Worm (Caenorhabditis elegans) whole organism, young adult: ENCODE results near the gene C09B9.2.
A peak's percentile ranks its signal among the peaks of the same experiment; 100 is the strongest.

ENCODE experiments used
- B0019.2 ChIP-seq: fragments of 200-800 bp; sonication (Bioruptor generic); conservative IDR thresholded peaks from 2 replicates; pipeline ENCODE4 v1.3.6; 2022; ENCODE audit warnings: missing genetic modification reagents, missing genetic modification characterization, missing compliant biosample characterization
- B0261.1 ChIP-seq: sonication (generic microtip); optimal IDR thresholded peaks from 2 replicates; lab custom pipeline; 2016; ENCODE audit warnings: mild to moderate bottlenecking, missing genetic modification characterization, moderate library complexity, missing compliant biosample characterization
- D2030.7 ChIP-seq: fragments of 200-800 bp; sonication (Bioruptor generic); IDR thresholded peaks from 2 replicates; pipeline ENCODE4 v1.3.6; 2022; ENCODE audit warnings: missing genetic modification reagents, missing genetic modification characterization, missing compliant biosample characterization
- F10E7.11 ChIP-seq: sonication (generic microtip); optimal IDR thresholded peaks from 2 replicates; lab custom pipeline; 2017; ENCODE audit warnings: mild to moderate bottlenecking, missing genetic modification characterization, moderate library complexity, missing compliant biosample characterization
- F23B12.7 ChIP-seq: sonication (generic microtip); optimal IDR thresholded peaks from 2 replicates; lab custom pipeline; 2017; ENCODE audit warnings: missing genetic modification characterization, mild to moderate bottlenecking, missing compliant biosample characterization, antibody characterized with exemption, moderate library complexity; ENCODE audit not compliant: insufficient read depth
- K11D2.4 ChIP-seq: fragments of 200-800 bp; sonication (Bioruptor generic); IDR thresholded peaks from 2 replicates; pipeline ENCODE4 v1.3.6; 2022; ENCODE audit warnings: missing genetic modification reagents, missing genetic modification characterization, missing compliant biosample characterization
- K12H6.12 ChIP-seq: fragments of 200-800 bp; sonication (Bioruptor generic); optimal IDR thresholded peaks from 2 replicates; lab custom pipeline; 2018; ENCODE audit warnings: mild to moderate bottlenecking, missing genetic modification characterization, missing compliant biosample characterization
- T07F8.4 ChIP-seq: sonication (generic microtip); optimal IDR thresholded peaks from 2 replicates; lab custom pipeline; 2016; ENCODE audit warnings: mild to moderate bottlenecking, missing genetic modification characterization, moderate library complexity, missing compliant biosample characterization
- Y56A3A.18 ChIP-seq: fragments of 200-800 bp; sonication (Bioruptor generic); IDR thresholded peaks from 2 replicates; pipeline ENCODE4 v1.3.6; 2022; ENCODE audit warnings: missing genetic modification reagents, missing genetic modification characterization, missing compliant biosample characterization
- ZK185.1 ChIP-seq: sonication (generic microtip); optimal IDR thresholded peaks from 2 replicates; lab custom pipeline; 2016; ENCODE audit warnings: mild to moderate bottlenecking, missing genetic modification characterization, missing compliant biosample characterization; ENCODE audit not compliant: poor library complexity, severe bottlenecking
- aptf-2 ChIP-seq: fragments of 200-800 bp; sonication (Bioruptor generic); conservative IDR thresholded peaks from 2 replicates; pipeline ENCODE4 v1.3.6; 2022; ENCODE audit warnings: missing genetic modification reagents, missing genetic modification characterization, missing compliant biosample characterization
- aptf-3 ChIP-seq: fragments of 200-800 bp; sonication (Bioruptor generic); IDR thresholded peaks from 2 replicates; pipeline ENCODE4 v1.3.6; 2022; ENCODE audit warnings: missing genetic modification characterization, missing compliant biosample characterization
- athp-1 ChIP-seq: sonication (generic microtip); optimal IDR thresholded peaks from 2 replicates; lab custom pipeline; 2017; ENCODE audit warnings: mild to moderate bottlenecking, missing genetic modification characterization, missing compliant biosample characterization
- attf-5 ChIP-seq: fragments of 200-800 bp; sonication (Bioruptor generic); optimal IDR thresholded peaks from 2 replicates; lab custom pipeline; 2018; ENCODE audit warnings: mild to moderate bottlenecking, missing genetic modification characterization, missing compliant biosample characterization
- attf-6 ChIP-seq: fragments of 200-800 bp; sonication (Bioruptor generic); IDR thresholded peaks from 2 replicates; pipeline ENCODE4 v1.3.6; 2022; ENCODE audit warnings: missing genetic modification reagents, missing genetic modification characterization, missing compliant biosample characterization
- bed-2 ChIP-seq: fragments of 200-800 bp; sonication (Bioruptor generic); IDR thresholded peaks from 2 replicates; pipeline ENCODE4 v1.3.6; 2022; ENCODE audit warnings: missing genetic modification reagents, missing genetic modification characterization, missing compliant biosample characterization
- cebp-1 ChIP-seq, 2 experiments: fragments of 200-800 bp in 1 of 2; sonication (Bioruptor generic) in 1 of 2; sonication (generic microtip) in 1 of 2; IDR thresholded peaks in 1 of 2; optimal IDR thresholded peaks in 1 of 2; 2 replicates each; pipeline versions ENCODE4 v1.3.6 to Lab custom; 2017 to 2022; ENCODE audit warnings: missing compliant biosample characterization in 2 of 2, missing genetic modification characterization in 2 of 2, mild to moderate bottlenecking in 1 of 2, missing genetic modification reagents in 1 of 2, moderate library complexity in 1 of 2
- ceh-100 ChIP-seq: fragments of 200-800 bp; sonication (Bioruptor generic); IDR thresholded peaks from 2 replicates; pipeline ENCODE4 v1.3.6; 2022; ENCODE audit warnings: missing genetic modification reagents, missing genetic modification characterization, missing compliant biosample characterization
- ceh-27 ChIP-seq: fragments of 200-800 bp; sonication (Bioruptor generic); optimal IDR thresholded peaks from 2 replicates; lab custom pipeline; 2018; ENCODE audit warnings: mild to moderate bottlenecking, missing genetic modification characterization, moderate library complexity, missing compliant biosample characterization
- die-1 ChIP-seq: sonication (generic microtip); optimal IDR thresholded peaks from 2 replicates; lab custom pipeline; 2016; ENCODE audit warnings: missing genotype, mild to moderate bottlenecking, missing genetic modification characterization, missing compliant biosample characterization
- dpff-1 ChIP-seq: sonication (generic microtip); optimal IDR thresholded peaks from 2 replicates; lab custom pipeline; 2017; ENCODE audit warnings: mild to moderate bottlenecking, missing genetic modification characterization, missing compliant biosample characterization
- dpl-1 ChIP-seq: fragments of 150-350 bp; optimal IDR thresholded peaks from 2 replicates; lab custom pipeline; 2014; ENCODE audit warnings: missing biosample characterization, missing genetic modification reagents, missing genetic modification characterization
- ekl-4 ChIP-seq: fragments of 200-800 bp; sonication (Bioruptor generic); IDR thresholded peaks from 2 replicates; pipeline ENCODE4 v1.3.6; 2022; ENCODE audit warnings: missing genetic modification reagents, missing genetic modification characterization, missing compliant biosample characterization
- hlh-12 ChIP-seq: sonication (generic microtip); optimal IDR thresholded peaks from 2 replicates; lab custom pipeline; 2016; ENCODE audit warnings: missing genetic modification characterization, missing compliant biosample characterization
- hrde-1 ChIP-seq: sonication (generic microtip); optimal IDR thresholded peaks from 2 replicates; lab custom pipeline; 2016; ENCODE audit warnings: missing genetic modification characterization, mild to moderate bottlenecking, missing compliant biosample characterization, moderate library complexity, missing genotype, missing genetic modification reagents, borderline replicate concordance
- hsf-1 ChIP-seq: fragments of 200-800 bp; sonication (Bioruptor generic); IDR thresholded peaks from 2 replicates; pipeline ENCODE4 v1.3.6; 2022; ENCODE audit warnings: missing genetic modification reagents, missing genetic modification characterization, missing compliant biosample characterization
- lag-1 ChIP-seq: fragments of 200-800 bp; sonication (Bioruptor generic); IDR thresholded peaks from 2 replicates; pipeline ENCODE4 v1.3.6; 2022; ENCODE audit warnings: missing genetic modification reagents, missing genetic modification characterization, missing compliant biosample characterization
- let-526 ChIP-seq: fragments of 200-800 bp; sonication (Bioruptor generic); IDR thresholded peaks from 2 replicates; pipeline ENCODE4 v1.3.6; 2022; ENCODE audit warnings: missing genetic modification reagents, missing genetic modification characterization, missing compliant biosample characterization
- lsy-27 ChIP-seq: sonication (generic microtip); optimal IDR thresholded peaks from 2 replicates; lab custom pipeline; 2017; ENCODE audit warnings: missing genetic modification characterization, mild to moderate bottlenecking, missing compliant biosample characterization, antibody characterized with exemption, missing genotype, borderline replicate concordance; ENCODE audit not compliant: insufficient read depth
- madf-6 ChIP-seq: fragments of 200-800 bp; sonication (Bioruptor generic); IDR thresholded peaks from 2 replicates; pipeline ENCODE4 v1.3.6; 2022; ENCODE audit warnings: missing genetic modification reagents, missing genetic modification characterization, missing compliant biosample characterization
- mxl-1 ChIP-seq: sonication (generic microtip); optimal IDR thresholded peaks from 2 replicates; lab custom pipeline; 2016; ENCODE audit warnings: missing genetic modification characterization, missing compliant biosample characterization
- nfya-2 ChIP-seq: fragments of 200-800 bp; sonication (Bioruptor generic); IDR thresholded peaks from 2 replicates; pipeline ENCODE4 v1.3.6; 2022; ENCODE audit warnings: missing genetic modification reagents, missing genetic modification characterization, missing compliant biosample characterization
- rec-8 ChIP-seq, 2 experiments: sonication (generic microtip); optimal IDR thresholded peaks; 2 replicates each; lab custom pipeline; 2016; ENCODE audit warnings: mild to moderate bottlenecking in 2 of 2, missing genetic modification characterization in 2 of 2, missing genetic modification reagents in 2 of 2, missing genotype in 2 of 2, missing biosample characterization in 1 of 2, missing compliant biosample characterization in 1 of 2, moderate library complexity in 1 of 2
- repo-1 ChIP-seq: sonication (generic microtip); optimal IDR thresholded peaks from 2 replicates; lab custom pipeline; 2017; ENCODE audit warnings: mild to moderate bottlenecking, missing genetic modification characterization, missing compliant biosample characterization
- sdz-38 ChIP-seq: sonication (generic microtip); optimal IDR thresholded peaks from 2 replicates; lab custom pipeline; 2016; ENCODE audit warnings: missing genotype, missing genetic modification characterization, missing compliant biosample characterization
- snpc-1.3 ChIP-seq: sonication (generic microtip); optimal IDR thresholded peaks from 2 replicates; lab custom pipeline; 2017; ENCODE audit warnings: missing genetic modification characterization, mild to moderate bottlenecking, missing compliant biosample characterization, antibody characterized with exemption, moderate library complexity, missing genotype, missing genetic modification reagents; ENCODE audit not compliant: insufficient read depth
- snpc-3.4 ChIP-seq: sonication (generic microtip); optimal IDR thresholded peaks from 2 replicates; lab custom pipeline; 2017; ENCODE audit warnings: missing genetic modification characterization, mild to moderate bottlenecking, missing compliant biosample characterization, antibody characterized with exemption, moderate library complexity, missing genotype, missing genetic modification reagents
- snpc-4 ChIP-seq, 5 experiments: fragments of 150-350 bp in 1 of 5; sonication (generic microtip) in 4 of 5; optimal IDR thresholded peaks; 2 replicates each; lab custom pipeline; 2014 to 2018; ENCODE audit warnings: missing genetic modification characterization in 5 of 5, missing biosample characterization in 3 of 5, antibody characterized with exemption in 2 of 5, mild to moderate bottlenecking in 2 of 5, missing compliant biosample characterization in 2 of 5, missing genotype in 2 of 5, moderate library complexity in 2 of 5, missing genetic modification reagents in 1 of 5
- somi-1 ChIP-seq: fragments of 200-800 bp; sonication (Bioruptor generic); optimal IDR thresholded peaks from 2 replicates; lab custom pipeline; 2018; ENCODE audit warnings: mild to moderate bottlenecking, missing genetic modification characterization, missing compliant biosample characterization
- sptf-2 ChIP-seq: fragments of 200-800 bp; sonication (Bioruptor generic); optimal IDR thresholded peaks from 2 replicates; lab custom pipeline; 2018; ENCODE audit warnings: mild to moderate bottlenecking, missing genetic modification characterization, missing compliant biosample characterization
- tbp1 ChIP-seq: fragments of 200-800 bp; sonication (Bioruptor generic); optimal IDR thresholded peaks from 2 replicates; lab custom pipeline; 2018; ENCODE audit warnings: mild to moderate bottlenecking, missing genetic modification characterization, missing compliant biosample characterization
- tbx-9 ChIP-seq: sonication (generic microtip); optimal IDR thresholded peaks from 2 replicates; lab custom pipeline; 2016; ENCODE audit warnings: borderline replicate concordance, missing genetic modification characterization, inconsistent platforms, missing compliant biosample characterization
- ztf-18 ChIP-seq: sonication (generic microtip); optimal IDR thresholded peaks from 2 replicates; lab custom pipeline; 2016; ENCODE audit warnings: missing genotype, mild to moderate bottlenecking, missing genetic modification characterization, missing compliant biosample characterization
- ztf-25 ChIP-seq: fragments of 200-800 bp; sonication (Bioruptor generic); IDR thresholded peaks from 2 replicates; pipeline ENCODE4 v1.3.6; 2022; ENCODE audit warnings: missing genetic modification reagents, missing genetic modification characterization, missing compliant biosample characterization

Gene C09B9.2

DNA sequence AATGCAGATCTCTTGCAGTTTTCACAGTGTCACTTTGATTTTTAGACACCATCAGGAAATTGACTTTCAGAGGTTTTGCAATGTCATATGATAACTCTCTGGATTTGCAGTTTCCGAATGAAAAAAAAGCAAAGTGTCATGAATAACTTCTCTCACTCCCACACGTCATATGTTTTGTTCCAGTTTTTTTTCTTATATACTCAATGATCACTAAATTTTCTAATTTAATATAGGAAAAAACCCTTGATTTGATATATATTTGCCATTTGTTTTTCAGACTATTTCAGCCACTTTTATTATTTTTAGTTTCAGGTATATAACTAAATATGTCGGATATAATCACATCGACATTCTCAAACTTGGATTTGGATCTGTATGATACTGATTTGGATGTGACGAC, 8.4 kb downstream of the C09B9.2 start, which contains the start of gene C09B9.1:
C09B9.1 (plus strand) TSS at position 301 of the 400 bp plus-strand sequence.
- TF ChIP-seq hlh-12 (tag; lab: Kevin White, UChicago) (no peak), somi-1 (no peak), madf-6 (no peak), K12H6.12 (tag; lab: Kevin White, UChicago) (no peak), ceh-27 (no peak), B0019.2 (no peak), die-1 (tag; lab: Kevin White, UChicago) (no peak), F10E7.11 (no peak), K11D2.4 (no peak), hsf-1 (no peak), let-526 (GFP tag; lab: Robert Waterston, UW) (no peak), nfya-2 (GFP tag; lab: Robert Waterston, UW) (no peak), Y56A3A.18 (no peak), dpff-1 (no peak)

DNA sequence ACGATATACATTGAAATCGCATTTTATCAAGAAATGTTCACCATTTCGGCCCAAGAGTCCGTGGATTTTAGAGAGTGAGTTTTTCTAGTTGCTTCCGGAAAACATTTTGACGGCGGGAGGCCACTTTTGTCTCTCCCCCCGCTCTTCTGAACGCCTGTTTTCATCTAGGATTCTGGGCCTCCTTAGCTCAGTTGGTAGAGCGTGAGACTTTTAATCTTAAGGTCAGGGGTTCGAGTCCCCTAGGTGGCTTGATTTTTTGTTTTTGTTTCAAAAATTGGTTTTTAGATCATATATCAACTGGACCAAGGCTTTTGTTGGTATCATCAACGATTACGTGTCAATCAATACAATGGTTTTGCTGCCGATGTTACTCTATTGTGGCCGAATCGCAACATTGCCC, 9.7 kb downstream of the C09B9.2 start:
- TF ChIP-seq cebp-1 (GFP tag; IDR thresholded peaks at IDR 0.05; lab: Robert Waterston, UW), result no peak
- no peak for TF ChIP-seq cebp-1 (tag; optimal IDR thresholded peaks at IDR 0.05; lab: Kevin White, UChicago)
- TF ChIP-seq sdz-38 (tag; lab: Kevin White, UChicago), result no peak
- TF ChIP-seq ztf-18, result peak; percentile 71
- peak; percentile 51; the same call in 1 of the 2 replicates for TF ChIP-seq ekl-4 (GFP tag; lab: Robert Waterston, UW)
- TF ChIP-seq lag-1 (GFP tag; lab: Robert Waterston, UW), result no peak
- TF ChIP-seq T07F8.4 (tag; lab: Kevin White, UChicago), result peak; percentile 49
- peak; percentile 47 for TF ChIP-seq ZK185.1 (tag; lab: Kevin White, UChicago)
- TF ChIP-seq B0261.1 (tag; lab: Kevin White, UChicago), result peak; percentile 91
- TF ChIP-seq K12H6.12 (tag; lab: Kevin White, UChicago), result peak; percentile 28
- TF ChIP-seq mxl-1 (tag; lab: Kevin White, UChicago), result peak; percentile 80
- TF ChIP-seq aptf-2 (GFP tag; lab: Robert Waterston, UW), result no peak
- no peak for TF ChIP-seq lsy-27 (tag; lab: Kevin White, UChicago)
- TF ChIP-seq snpc-1.3 (tag; lab: Kevin White, UChicago), result peak; percentile 44
- peak; percentile 56; the same call in 1 of the 2 replicates for TF ChIP-seq ceh-100 (GFP tag; lab: Robert Waterston, UW)
- TF ChIP-seq athp-1 (tag; lab: Kevin White, UChicago), result peak; percentile 63
- peak; percentile 37 for TF ChIP-seq attf-5 (GFP tag; lab: Kevin White, UChicago)
- peak; percentile 67; the same call in 1 of the 2 replicates for TF ChIP-seq aptf-3 (GFP tag; lab: Robert Waterston, UW)
- peak; percentile 82 for TF ChIP-seq snpc-4 (GFP tag; optimal IDR thresholded peaks at IDR 0.05; lab: Kevin White, UChicago)
- peak; percentile 26 to 95 (median 92) for TF ChIP-seq snpc-4 (tag; optimal IDR thresholded peaks at IDR 0.05; lab: Kevin White, UChicago)
- peak; percentile 74 for TF ChIP-seq sptf-2
- peak; percentile 49 for TF ChIP-seq hrde-1 (tag; lab: Kevin White, UChicago)
- peak; percentile 44 for TF ChIP-seq F10E7.11
- TF ChIP-seq attf-6 (GFP tag; lab: Robert Waterston, UW), result peak; percentile 86
- TF ChIP-seq D2030.7 (GFP tag; lab: Robert Waterston, UW), result peak; percentile 75; the same call in 1 of the 2 replicates
- TF ChIP-seq hlh-12 (tag; lab: Kevin White, UChicago), result peak; percentile 40
- peak; percentile 9 to 77 for TF ChIP-seq rec-8 (tag; optimal IDR thresholded peaks at IDR 0.05; lab: Kevin White, UChicago)
- peak; percentile 86 for TF ChIP-seq die-1 (tag; lab: Kevin White, UChicago)
- no peak for TF ChIP-seq dpl-1 (GFP tag; lab: Kevin White, UChicago)
- 0 out of 2 replicates have a peak, but pooled peaks have one; percentile 22 for TF ChIP-seq bed-2
- TF ChIP-seq repo-1 (tag; lab: Kevin White, UChicago), result no peak
- TF ChIP-seq tbx-9, result no peak
- TF ChIP-seq let-526 (GFP tag; lab: Robert Waterston, UW), result no peak
- TF ChIP-seq snpc-3.4 (tag; lab: Kevin White, UChicago), result peak; percentile 12
- TF ChIP-seq F23B12.7 (tag; lab: Kevin White, UChicago), result peak; percentile 66
- peak; percentile 99 for TF ChIP-seq tbp1 (GFP tag; lab: Kevin White, UChicago)
- peak; percentile 93 for TF ChIP-seq ztf-25
